Worm (Caenorhabditis elegans) whole organism, young adult: ENCODE results near the gene Y45F3A.5.

Experiments
- Y56A3A.18 ChIP-seq: fragments of 200-800 bp; sonication (Bioruptor generic); IDR thresholded peaks from 2 replicates; pipeline ENCODE4 v1.3.6; 2022; ENCODE audit warnings: missing genetic modification reagents, missing genetic modification characterization, missing compliant biosample characterization
- ama-1 ChIP-seq, 3 experiments: fragments of 150-350 bp in 1 of 3; sonication (generic microtip) in 2 of 3; optimal IDR thresholded peaks; 2 replicates each; lab custom pipeline; 2014 to 2018; ENCODE audit warnings: missing biosample characterization in 2 of 3, missing genetic modification characterization in 2 of 3, missing genetic modification reagents in 2 of 3
- ceh-27 ChIP-seq: fragments of 200-800 bp; sonication (Bioruptor generic); optimal IDR thresholded peaks from 2 replicates; lab custom pipeline; 2018; ENCODE audit warnings: mild to moderate bottlenecking, missing genetic modification characterization, moderate library complexity, missing compliant biosample characterization
- chd-7 ChIP-seq: sonication (generic microtip); optimal IDR thresholded peaks from 2 replicates; lab custom pipeline; 2016; ENCODE audit warnings: mild to moderate bottlenecking, missing genetic modification characterization, moderate library complexity, missing compliant biosample characterization
- dpff-1 ChIP-seq: sonication (generic microtip); optimal IDR thresholded peaks from 2 replicates; lab custom pipeline; 2017; ENCODE audit warnings: mild to moderate bottlenecking, missing genetic modification characterization, missing compliant biosample characterization
- lin-26 ChIP-seq: fragments of 200-800 bp; sonication (Bioruptor generic); IDR thresholded peaks from 2 replicates; pipeline ENCODE4 v1.3.6; 2022; ENCODE audit warnings: missing genetic modification reagents, missing genetic modification characterization, missing compliant biosample characterization
- nfya-1 ChIP-seq: sonication (generic microtip); optimal IDR thresholded peaks from 2 replicates; lab custom pipeline; 2017; ENCODE audit warnings: antibody characterized with exemption, missing compliant biosample characterization, missing genetic modification characterization, borderline replicate concordance; ENCODE audit not compliant: insufficient read depth
- pbrm-1 ChIP-seq: fragments of 200-800 bp; sonication (Bioruptor generic); IDR thresholded peaks from 2 replicates; pipeline ENCODE4 v1.3.6; 2022; ENCODE audit warnings: missing genetic modification reagents, missing genetic modification characterization, missing compliant biosample characterization
- snpc-1.1 ChIP-seq: sonication (generic microtip); optimal IDR thresholded peaks from 2 replicates; lab custom pipeline; 2017; ENCODE audit warnings: missing genetic modification characterization, mild to moderate bottlenecking, missing compliant biosample characterization, antibody characterized with exemption, moderate library complexity, missing genotype, missing genetic modification reagents; ENCODE audit not compliant: insufficient read depth
- snpc-4 ChIP-seq, 5 experiments: fragments of 150-350 bp in 1 of 5; sonication (generic microtip) in 4 of 5; optimal IDR thresholded peaks; 2 replicates each; lab custom pipeline; 2014 to 2018; ENCODE audit warnings: missing genetic modification characterization in 5 of 5, missing biosample characterization in 3 of 5, antibody characterized with exemption in 2 of 5, mild to moderate bottlenecking in 2 of 5, missing compliant biosample characterization in 2 of 5, missing genotype in 2 of 5, moderate library complexity in 2 of 5, missing genetic modification reagents in 1 of 5

Y45F3A.5 gene

DNA sequence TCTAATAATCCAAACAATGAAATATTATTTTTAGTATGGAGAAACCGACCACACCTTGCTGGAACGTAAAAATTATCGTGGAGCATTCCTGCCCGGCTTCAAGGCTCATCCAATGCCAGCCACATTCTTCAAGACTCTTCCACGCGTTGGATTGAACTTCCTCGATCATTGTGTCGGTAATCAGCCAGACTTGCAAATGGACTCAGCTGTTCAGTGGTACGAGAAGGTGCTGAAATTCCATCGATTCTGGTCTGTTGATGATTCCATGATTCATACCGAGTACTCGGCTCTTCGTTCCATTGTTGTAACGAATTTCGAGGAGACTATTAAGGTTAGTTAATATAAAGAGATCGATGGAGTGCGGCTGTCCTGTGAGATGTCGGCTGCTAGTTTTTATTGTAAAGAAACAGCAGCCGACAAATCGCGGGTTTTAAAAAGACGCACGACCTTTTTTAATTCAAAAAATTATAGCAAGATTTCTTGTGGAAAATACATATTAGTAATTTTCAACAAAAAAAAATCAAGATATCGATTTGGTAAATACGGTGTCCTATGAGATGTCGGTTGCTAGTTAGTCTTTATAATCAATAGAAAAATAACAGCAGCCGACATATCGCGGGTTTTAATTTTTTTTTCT, 49.9 kb downstream of the Y45F3A.5 start:
- TF ChIP-seq dpff-1 (tag; lab: Kevin White, UChicago): no peak
- TF ChIP-seq snpc-1.1 (tag; lab: Kevin White, UChicago): peak; percentile 33
- TF ChIP-seq pbrm-1 (GFP tag; lab: Robert Waterston, UW): 0 out of 2 replicates have a peak, but pooled peaks have one; percentile 23
- TF ChIP-seq Y56A3A.18 (GFP tag; lab: Robert Waterston, UW): no peak
- no peak for TF ChIP-seq snpc-4 (GFP tag; optimal IDR thresholded peaks at IDR 0.05; lab: Kevin White, UChicago)
- peak in 2 of 4 experiments; percentile 78 to 86 for TF ChIP-seq snpc-4 (tag; optimal IDR thresholded peaks at IDR 0.05; lab: Kevin White, UChicago)
- TF ChIP-seq nfya-1: no peak
- peak; percentile 17 for TF ChIP-seq chd-7 (tag; lab: Kevin White, UChicago)
- 0 out of 2 replicates have a peak, but pooled peaks have one; percentile 47 for TF ChIP-seq lin-26
- TF ChIP-seq ceh-27 (GFP tag; lab: Kevin White, UChicago): no peak
- peak; percentile 64 for TF ChIP-seq ama-1 (optimal IDR thresholded peaks at IDR 0.05; lab: Kevin White, UChicago)
- TF ChIP-seq ama-1 (GFP tag; optimal IDR thresholded peaks at IDR 0.05; lab: Kevin White, UChicago): no peak
